Fruit fly (Drosophila melanogaster) whole organism, embryonic: ENCODE measurements around the gene PH4alphaNE2.
A peak's percentile ranks its signal among the peaks of the same experiment; 100 is the strongest.

Experiments used
- Atf6 ChIP-seq: fragments of 200-800 bp; sonication (Bioruptor generic); IDR thresholded peaks from 2 replicates; pipeline ENCODE4 v1.3.6; 2022; ENCODE audit warnings: missing biosample characterization, missing genetic modification characterization
- Awh ChIP-seq: fragments of 200-800 bp; sonication (Bioruptor generic); IDR thresholded peaks from 2 replicates; pipeline ENCODE4, ENCODE4 v1.3.6; 2022; ENCODE audit warnings: missing biosample characterization, missing genetic modification characterization
- CG11085 ChIP-seq: fragments of 200-800 bp; sonication (Bioruptor generic); IDR thresholded peaks from 2 replicates; pipeline ENCODE4 v1.3.6; 2022; ENCODE audit warnings: missing biosample characterization, missing genetic modification characterization
- CG13287 ChIP-seq: fragments of 200-800 bp; sonication (Bioruptor generic); IDR thresholded peaks from 2 replicates; pipeline ENCODE4 v1.3.6; 2022; ENCODE audit warnings: missing biosample characterization, missing genetic modification characterization; ENCODE audit not compliant: partially characterized antibody
- CG14965 ChIP-seq: fragments of 200-800 bp; sonication (Bioruptor generic); optimal IDR thresholded peaks from 2 replicates; lab custom pipeline; 2016; ENCODE audit warnings: missing biosample characterization, missing genetic modification characterization, borderline replicate concordance
- CG15601 ChIP-seq: fragments of 200-800 bp; sonication (Bioruptor generic); optimal IDR thresholded peaks from 3 replicates; lab custom pipeline; 2019; ENCODE audit warnings: missing biosample characterization, mild to moderate bottlenecking, missing genetic modification characterization, moderate library complexity
- CG18476 ChIP-seq: fragments of 200-800 bp; sonication (Bioruptor generic); optimal IDR thresholded peaks from 2 replicates; lab custom pipeline; 2016; ENCODE audit warnings: missing biosample characterization, mild to moderate bottlenecking, missing genetic modification characterization
- CG18619 ChIP-seq: fragments of 200-800 bp; sonication (Bioruptor generic); optimal IDR thresholded peaks from 3 replicates; lab custom pipeline; 2017; ENCODE audit warnings: missing biosample characterization, mild to moderate bottlenecking, missing genetic modification characterization
- CG30403 ChIP-seq: fragments of 200-800 bp; sonication (Bioruptor generic); optimal IDR thresholded peaks from 3 replicates; lab custom pipeline; 2016; ENCODE audit warnings: missing biosample characterization, missing genetic modification characterization
- CG3065 ChIP-seq: fragments of 200-800 bp; sonication (Bioruptor generic); optimal IDR thresholded peaks from 2 replicates; lab custom pipeline; 2016; ENCODE audit warnings: missing biosample characterization, missing genetic modification characterization
- CG31388 ChIP-seq: fragments of 200-800 bp; sonication (Bioruptor generic); optimal IDR thresholded peaks from 2 replicates; lab custom pipeline; 2016; ENCODE audit warnings: missing biosample characterization, missing genetic modification characterization
- CG34422 ChIP-seq: fragments of 200-800 bp; sonication (Bioruptor generic); IDR thresholded peaks from 3 replicates; pipeline ENCODE4 v1.3.6; 2022; ENCODE audit warnings: missing biosample characterization, missing genetic modification characterization
- CG3726 ChIP-seq: fragments of 200-800 bp; sonication (Bioruptor generic); IDR thresholded peaks from 3 replicates; pipeline ENCODE4, ENCODE4 v1.3.6; 2022; ENCODE audit warnings: missing biosample characterization, missing genetic modification characterization
- CG4617 ChIP-seq: fragments of 200-800 bp; sonication (Bioruptor generic); optimal IDR thresholded peaks from 3 replicates; lab custom pipeline; 2016; ENCODE audit warnings: missing biosample characterization, missing genetic modification characterization, borderline replicate concordance
- CG4730 ChIP-seq: fragments of 200-800 bp; sonication (Bioruptor generic); IDR thresholded peaks from 2 replicates; pipeline ENCODE4 v1.3.6; 2022; ENCODE audit warnings: missing biosample characterization, missing genetic modification characterization
- CG4854 ChIP-seq: fragments of 200-800 bp; sonication (Bioruptor generic); optimal IDR thresholded peaks from 2 replicates; lab custom pipeline; 2016; ENCODE audit warnings: missing biosample characterization, missing genetic modification characterization, inconsistent platforms
- CG6654 ChIP-seq: fragments of 200-800 bp; sonication (Bioruptor generic); optimal IDR thresholded peaks from 2 replicates; lab custom pipeline; 2017; ENCODE audit warnings: missing biosample characterization, mild to moderate bottlenecking, missing genetic modification characterization
- CG6689 ChIP-seq: fragments of 200-800 bp; sonication (Bioruptor generic); IDR thresholded peaks from 2 replicates; pipeline ENCODE4 v1.3.6; 2022; ENCODE audit warnings: missing biosample characterization, missing genetic modification characterization
- CG7556 ChIP-seq: fragments of 200-800 bp; sonication (Bioruptor generic); optimal IDR thresholded peaks from 2 replicates; lab custom pipeline; 2017; ENCODE audit warnings: missing biosample characterization, mild to moderate bottlenecking, missing genetic modification characterization
- CG8089 ChIP-seq: fragments of 200-800 bp; sonication (Bioruptor generic); optimal IDR thresholded peaks from 3 replicates; lab custom pipeline; 2016; ENCODE audit warnings: missing biosample characterization, missing genetic modification characterization
- CG9932 ChIP-seq: fragments of 200-800 bp; sonication (Bioruptor generic); IDR thresholded peaks from 2 replicates; pipeline ENCODE4 v1.3.6; 2022; ENCODE audit warnings: missing biosample characterization, missing genetic modification characterization
- Chrac-16 ChIP-seq: fragments of 200-800 bp; sonication (Bioruptor generic); optimal IDR thresholded peaks from 3 replicates; lab custom pipeline; 2016; ENCODE audit warnings: missing biosample characterization, missing genetic modification characterization
- Drgx ChIP-seq: fragments of 200-800 bp; sonication (Bioruptor generic); IDR thresholded peaks from 2 replicates; pipeline ENCODE4 v1.3.6; 2022; ENCODE audit warnings: missing biosample characterization, missing genetic modification characterization
- MTF-1 ChIP-seq: fragments of 200-800 bp; sonication (Bioruptor generic); optimal IDR thresholded peaks from 2 replicates; lab custom pipeline; 2018; ENCODE audit warnings: missing biosample characterization, mild to moderate bottlenecking, missing genetic modification characterization, borderline replicate concordance
- Six4 ChIP-seq: fragments of 200-800 bp; sonication (Bioruptor generic); optimal IDR thresholded peaks from 2 replicates; lab custom pipeline; 2016; ENCODE audit warnings: missing biosample characterization, missing genetic modification characterization
- ac ChIP-seq: fragments of 200-800 bp; sonication (Bioruptor generic); optimal IDR thresholded peaks from 3 replicates; lab custom pipeline; 2017; ENCODE audit warnings: missing biosample characterization, mild to moderate bottlenecking, missing genetic modification characterization
- ato ChIP-seq: fragments of 200-800 bp; sonication (Bioruptor generic); IDR thresholded peaks from 2 replicates; pipeline ENCODE4 v1.3.6; 2022; ENCODE audit warnings: missing biosample characterization, missing genetic modification characterization; ENCODE audit not compliant: partially characterized antibody
- bbx ChIP-seq: fragments of 200-800 bp; sonication (Bioruptor generic); IDR thresholded peaks from 2 replicates; pipeline ENCODE4 v1.3.6; 2022; ENCODE audit warnings: missing biosample characterization, missing genetic modification characterization; ENCODE audit not compliant: partially characterized antibody
- btn ChIP-seq: fragments of 200-800 bp; sonication (Bioruptor generic); optimal IDR thresholded peaks from 2 replicates; lab custom pipeline; 2016; ENCODE audit warnings: missing biosample characterization, missing genetic modification characterization
- crol ChIP-seq: fragments of 200-800 bp; sonication (Bioruptor generic); IDR thresholded peaks from 2 replicates; pipeline ENCODE4 v1.3.6; 2022; ENCODE audit warnings: missing biosample characterization, missing genetic modification characterization
- disco-r ChIP-seq: fragments of 200-800 bp; sonication (Bioruptor generic); optimal IDR thresholded peaks from 2 replicates; lab custom pipeline; 2016; ENCODE audit warnings: missing biosample characterization, missing genetic modification characterization
- dm ChIP-seq: fragments of 200-800 bp; sonication (Bioruptor generic); optimal IDR thresholded peaks from 3 replicates; lab custom pipeline; 2016; ENCODE audit warnings: missing biosample characterization, missing genetic modification characterization
- dpn ChIP-seq, 2 experiments: fragments of 200-800 bp; sonication (Bioruptor generic); optimal IDR thresholded peaks; 3 replicates each; lab custom pipeline; 2016; ENCODE audit warnings: missing biosample characterization in 2 of 2, missing genetic modification characterization in 2 of 2
- emc ChIP-seq: fragments of 200-800 bp; sonication (Bioruptor generic); optimal IDR thresholded peaks from 2 replicates; lab custom pipeline; 2016; ENCODE audit warnings: missing biosample characterization, missing genetic modification characterization
- hkb ChIP-seq, 2 experiments: fragments of 200-800 bp in 1 of 2; fragments of >200 bp in 1 of 2; sonication (Bioruptor generic) in 1 of 2; IDR thresholded peaks in 1 of 2; optimal IDR thresholded peaks in 1 of 2; 2 replicates each; pipeline versions ENCODE4 v1.3.6 to Lab custom; 2017 to 2022; ENCODE audit warnings: missing biosample characterization in 1 of 2, missing genetic modification characterization in 1 of 2
- jing ChIP-seq: fragments of 200-800 bp; sonication (Bioruptor generic); optimal IDR thresholded peaks from 2 replicates; lab custom pipeline; 2018; ENCODE audit warnings: missing biosample characterization, mild to moderate bottlenecking, missing genetic modification characterization
- lola ChIP-seq, 3 experiments: fragments of >200 bp in 2 of 3; fragments of 200-800 bp in 1 of 3; sonication (Bioruptor generic) in 1 of 3; optimal IDR thresholded peaks; 2 replicates each; lab custom pipeline; 2017 to 2019; ENCODE audit warnings: missing biosample characterization in 3 of 3, missing genetic modification characterization in 3 of 3, mild to moderate bottlenecking in 1 of 3, moderate library complexity in 1 of 3
- mirr ChIP-seq: fragments of 200-800 bp; sonication (Bioruptor generic); optimal IDR thresholded peaks from 3 replicates; lab custom pipeline; 2018; ENCODE audit warnings: missing biosample characterization, mild to moderate bottlenecking, missing genetic modification characterization
- mld ChIP-seq: fragments of 200-800 bp; sonication (Bioruptor generic); IDR thresholded peaks from 3 replicates; pipeline ENCODE4 v1.3.6; 2022; ENCODE audit warnings: missing biosample characterization, missing genetic modification characterization; ENCODE audit not compliant: partially characterized antibody
- nerfin-2 ChIP-seq: fragments of 200-800 bp; sonication (Bioruptor generic); IDR thresholded peaks from 2 replicates; pipeline ENCODE4 v1.3.6; 2022; ENCODE audit warnings: missing biosample characterization, missing genetic modification characterization; ENCODE audit not compliant: partially characterized antibody
- pan ChIP-seq, 4 experiments: fragments of >200 bp in 3 of 4; fragments of 200-800 bp in 1 of 4; sonication (Bioruptor generic) in 1 of 4; optimal IDR thresholded peaks in 3 of 4; IDR thresholded peaks in 1 of 4; 2 replicates each; pipeline versions ENCODE4 v1.3.6 to Lab custom; 2017 to 2022; ENCODE audit warnings: missing biosample characterization in 2 of 4, missing genetic modification characterization in 2 of 4, mixed read lengths in 1 of 4
- phol ChIP-seq: fragments of 200-800 bp; sonication (Bioruptor generic); optimal IDR thresholded peaks from 3 replicates; lab custom pipeline; 2018; ENCODE audit warnings: missing biosample characterization, mild to moderate bottlenecking, missing genetic modification characterization, moderate library complexity
- pzg ChIP-seq: fragments of 200-800 bp; sonication (Bioruptor generic); optimal IDR thresholded peaks from 3 replicates; lab custom pipeline; 2018; ENCODE audit warnings: missing biosample characterization, mild to moderate bottlenecking, missing genetic modification characterization, moderate library complexity
- sim ChIP-seq: fragments of 200-800 bp; sonication (Bioruptor generic); IDR thresholded peaks from 2 replicates; pipeline ENCODE4 v1.3.6; 2022; ENCODE audit warnings: missing biosample characterization, missing genetic modification characterization
- slp2 ChIP-seq: fragments of 200-800 bp; sonication (Bioruptor generic); optimal IDR thresholded peaks from 2 replicates; lab custom pipeline; 2016; ENCODE audit warnings: missing biosample characterization, missing genetic modification characterization
- so ChIP-seq: fragments of 200-800 bp; sonication (Bioruptor generic); IDR thresholded peaks from 3 replicates; pipeline ENCODE4 v1.3.6; 2022; ENCODE audit warnings: missing biosample characterization, missing genetic modification characterization
- trem ChIP-seq: fragments of 200-800 bp; optimal IDR thresholded peaks from 3 replicates; lab custom pipeline; 2019; ENCODE audit warnings: missing biosample characterization, mild to moderate bottlenecking, missing genetic modification characterization, moderate library complexity
- unpg ChIP-seq: fragments of 200-800 bp; sonication (Bioruptor generic); optimal IDR thresholded peaks from 3 replicates; lab custom pipeline; 2018; ENCODE audit warnings: missing biosample characterization, mild to moderate bottlenecking, missing genetic modification characterization, moderate library complexity
- wek ChIP-seq: fragments of 200-800 bp; sonication (Bioruptor generic); optimal IDR thresholded peaks from 3 replicates; lab custom pipeline; 2018; ENCODE audit warnings: missing biosample characterization, mild to moderate bottlenecking, missing genetic modification characterization, moderate library complexity
- yki ChIP-seq: fragments of >200 bp; optimal IDR thresholded peaks from 3 replicates; lab custom pipeline; 2018

The PH4alphaNE2 gene

DNA sequence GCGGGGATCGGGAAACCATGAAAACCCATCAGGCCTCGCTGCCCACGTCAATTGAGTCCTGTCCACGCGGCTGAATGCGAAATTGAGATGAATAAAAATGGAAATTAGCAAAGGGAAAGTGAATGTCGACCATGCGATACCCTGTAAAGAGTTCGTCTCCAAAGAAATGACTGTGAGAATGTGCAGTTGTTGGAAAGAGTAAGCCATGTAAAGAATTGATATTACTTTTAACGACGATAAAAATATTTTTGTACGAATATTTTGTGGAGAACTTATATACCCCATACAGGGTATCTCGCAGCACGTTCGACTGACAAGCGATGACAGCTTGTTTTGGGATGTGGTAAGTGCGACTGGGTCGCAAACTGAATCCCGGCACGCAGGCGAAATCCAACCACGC is 10.8 kb downstream of the PH4alphaNE2 start (continued):
- TF ChIP-seq CG18619 (GFP tag; lab: Kevin White, UChicago) (no peak), CG13287 (GFP tag; lab: Robert Waterston, UW) (no peak), jing (GFP tag; lab: Kevin White, UChicago) (peak; percentile 21), mirr (GFP tag; lab: Kevin White, UChicago) (no peak), MTF-1 (GFP tag; lab: Kevin White, UChicago) (no peak), CG30403 (peak; percentile 44), slp2 (no peak), nerfin-2 (GFP tag; lab: Robert Waterston, UW) (no peak), btn (GFP tag; lab: Kevin White, UChicago) (no peak), CG4854 (GFP tag; lab: Kevin White, UChicago) (no peak), ac (GFP tag; lab: Kevin White, UChicago) (no peak), Chrac-16 (peak; percentile 15), trem (tag; lab: Kevin White, UChicago) (no peak), unpg (no peak), CG6654 (GFP tag; lab: Kevin White, UChicago) (no peak), ato (GFP tag; lab: Robert Waterston, UW) (no peak), Six4 (GFP tag; lab: Kevin White, UChicago) (no peak), CG3065 (GFP tag; lab: Kevin White, UChicago) (no peak), so (GFP tag; lab: Robert Waterston, UW) (no peak), mld (GFP tag; lab: Robert Waterston, UW) (no peak), pan (optimal IDR thresholded peaks at IDR 0.05; lab: Kevin White, UChicago) (no peak), pan (GFP tag; optimal IDR thresholded peaks at IDR 0.05 in 1 of 2, IDR thresholded peaks at IDR 0.05 in 1 of 2) (peak in 1 of 2 experiments; percentile 29), dpn (GFP tag; optimal IDR thresholded peaks at IDR 0.05; lab: Kevin White, UChicago) (no peak), CG6689 (GFP tag; lab: Robert Waterston, UW) (peak; percentile 38; the same call in 1 of the 2 replicates), wek (no peak), emc (GFP tag; lab: Kevin White, UChicago) (no peak), lola (GFP tag; optimal IDR thresholded peaks at IDR 0.05; lab: Kevin White, UChicago) (no peak), CG31388 (GFP tag; lab: Kevin White, UChicago) (no peak), Atf6 (GFP tag; lab: Robert Waterston, UW) (no peak), CG4617 (no peak), CG3726 (GFP tag; lab: Robert Waterston, UW) (no peak), CG11085 (no peak), yki (no peak), CG4730 (GFP tag; lab: Robert Waterston, UW) (no peak), disco-r (GFP tag; lab: Kevin White, UChicago) (no peak), CG14965 (GFP tag; lab: Kevin White, UChicago) (no peak), crol (GFP tag; lab: Robert Waterston, UW) (no peak), CG7556 (GFP tag; lab: Kevin White, UChicago) (no peak), bbx (GFP tag; lab: Robert Waterston, UW) (no peak), CG34422 (0 out of 3 replicates have a peak, but pooled peaks have one; percentile 23), Awh (GFP tag; lab: Robert Waterston, UW) (no peak), CG18476 (GFP tag; lab: Kevin White, UChicago) (no peak), pzg (no peak), dm (GFP tag; lab: Kevin White, UChicago) (no peak), hkb (optimal IDR thresholded peaks at IDR 0.05; lab: Kevin White, UChicago) (no peak), hkb (GFP tag; IDR thresholded peaks at IDR 0.05; lab: Robert Waterston, UW) (no peak), CG15601 (tag; lab: Kevin White, UChicago) (no peak), sim (GFP tag; lab: Robert Waterston, UW) (no peak), phol (tag; lab: Kevin White, UChicago) (no peak), CG8089 (GFP tag; lab: Kevin White, UChicago) (no peak), Drgx (GFP tag; lab: Robert Waterston, UW) (no peak; the same call in 1 of the 2 replicates), CG9932 (GFP tag; lab: Robert Waterston, UW) (no peak)
